Fruit fly (Drosophila melanogaster) whole organism, pupa: Measurements from ENCODE around the gene eEF1delta.

ENCODE experiments used
- CG12605 ChIP-seq: fragments of 200-800 bp; sonication (Bioruptor generic); IDR thresholded peaks from 2 replicates; pipeline ENCODE4 v1.3.6; 2022; ENCODE audit warnings: missing biosample characterization, missing genetic modification characterization
- CG17806 ChIP-seq: fragments of 200-800 bp; sonication (Bioruptor generic); optimal IDR thresholded peaks from 2 replicates; lab custom pipeline; 2018; ENCODE audit warnings: missing biosample characterization, mild to moderate bottlenecking, missing genetic modification characterization, moderate library complexity
- CG32121 ChIP-seq: fragments of 200-800 bp; sonication (Bioruptor generic); IDR thresholded peaks from 2 replicates; pipeline ENCODE4 v1.3.6; 2022; ENCODE audit warnings: missing biosample characterization, missing genetic modification characterization
- CG34367 ChIP-seq: fragments of 200-800 bp; sonication (Bioruptor generic); optimal IDR thresholded peaks from 2 replicates; lab custom pipeline; 2018; ENCODE audit warnings: missing biosample characterization, mild to moderate bottlenecking, missing genetic modification characterization
- CG4496 ChIP-seq: fragments of 200-800 bp; sonication (Bioruptor generic); IDR thresholded peaks from 3 replicates; pipeline ENCODE4 v1.3.6; 2022; ENCODE audit warnings: missing biosample characterization, missing genetic modification characterization
- CG9948 ChIP-seq: fragments of 200-800 bp; sonication (Bioruptor generic); optimal IDR thresholded peaks from 2 replicates; lab custom pipeline; 2018; ENCODE audit warnings: missing biosample characterization, mild to moderate bottlenecking, missing genetic modification characterization, moderate library complexity
- Pif1B ChIP-seq: fragments of 200-800 bp; sonication (Bioruptor generic); optimal IDR thresholded peaks from 3 replicates; lab custom pipeline; 2016; ENCODE audit warnings: missing biosample characterization, missing genetic modification characterization

dm6 chr2L:10200847-10201246, 31.5 kb upstream of the eEF1delta start, which contains the start of the genes Ripalpha and RpL7:
- TF ChIP-seq CG34367 (tag; lab: Kevin White, UChicago) (peak; percentile 89), CG12605 (GFP tag; lab: Robert Waterston, UW) (peak; percentile 88), CG9948 (tag; lab: Kevin White, UChicago) (peak; percentile 43), Pif1B (GFP tag; lab: Kevin White, UChicago) (peak; percentile 76), CG32121 (GFP tag; lab: Robert Waterston, UW) (peak; percentile 77), CG4496 (GFP tag; lab: Robert Waterston, UW) (peak; percentile 97), CG17806 (tag; lab: Kevin White, UChicago) (peak; percentile 57)
